Worm (Caenorhabditis elegans): ENCODE results near the gene F32D8.2.

- no peak for TF ChIP-seq lsy-2 (tag; optimal IDR thresholded peaks at IDR 0.05)
- no peak for TF ChIP-seq snpc-4 (tag; optimal IDR thresholded peaks at IDR 0.05)
- TF ChIP-seq elt-1 (tag; optimal IDR thresholded peaks at IDR 0.05; ENCODE audit: borderline replicate concordance, insufficient read depth) = no peak
- no peak for TF ChIP-seq unc-39 (tag; optimal IDR thresholded peaks at IDR 0.05)
- no peak for TF ChIP-seq ztf-11 (tag; optimal IDR thresholded peaks at IDR 0.05)
- TF ChIP-seq nhr-76 (tag; optimal IDR thresholded peaks at IDR 0.05) = no peak
- TF ChIP-seq lin-13 (tag; optimal IDR thresholded peaks at IDR 0.05) = no peak
Measured at ce11 chrV:10883478-10883877, at the start of gene F32D8.2.

Data from whole organism, mixed stage, embryonic.